Fruit fly (Drosophila melanogaster) whole organism, pupa: Measurements from ENCODE around the gene CG31704.

Experiments
- CG10348 ChIP-seq: fragments of 200-800 bp; sonication (Bioruptor generic); IDR thresholded peaks from 2 replicates; pipeline ENCODE4 v1.3.6; 2022; ENCODE audit warnings: missing biosample characterization, missing genetic modification characterization
- CG12605 ChIP-seq: fragments of 200-800 bp; sonication (Bioruptor generic); IDR thresholded peaks from 2 replicates; pipeline ENCODE4 v1.3.6; 2022; ENCODE audit warnings: missing biosample characterization, missing genetic modification characterization
- CG13204 ChIP-seq: fragments of 200-800 bp; sonication (Bioruptor generic); optimal IDR thresholded peaks from 2 replicates; lab custom pipeline; 2018; ENCODE audit warnings: missing biosample characterization, mild to moderate bottlenecking, missing genetic modification characterization, moderate library complexity
- CG14655 ChIP-seq: fragments of 200-800 bp; sonication (Bioruptor generic); optimal IDR thresholded peaks from 3 replicates; lab custom pipeline; 2017; ENCODE audit warnings: mild to moderate bottlenecking, missing biosample characterization, missing genetic modification reagents, missing genetic modification characterization
- CG15710 ChIP-seq: fragments of 200-800 bp; sonication (Bioruptor generic); optimal IDR thresholded peaks from 2 replicates; lab custom pipeline; 2018; ENCODE audit warnings: missing biosample characterization, mild to moderate bottlenecking, missing genetic modification characterization, moderate library complexity
- CG17806 ChIP-seq: fragments of 200-800 bp; sonication (Bioruptor generic); optimal IDR thresholded peaks from 2 replicates; lab custom pipeline; 2018; ENCODE audit warnings: missing biosample characterization, mild to moderate bottlenecking, missing genetic modification characterization, moderate library complexity
- CG32121 ChIP-seq: fragments of 200-800 bp; sonication (Bioruptor generic); IDR thresholded peaks from 2 replicates; pipeline ENCODE4 v1.3.6; 2022; ENCODE audit warnings: missing biosample characterization, missing genetic modification characterization
- CG34367 ChIP-seq: fragments of 200-800 bp; sonication (Bioruptor generic); optimal IDR thresholded peaks from 2 replicates; lab custom pipeline; 2018; ENCODE audit warnings: missing biosample characterization, mild to moderate bottlenecking, missing genetic modification characterization
- CG4496 ChIP-seq: fragments of 200-800 bp; sonication (Bioruptor generic); IDR thresholded peaks from 3 replicates; pipeline ENCODE4 v1.3.6; 2022; ENCODE audit warnings: missing biosample characterization, missing genetic modification characterization
- CG8159 ChIP-seq: fragments of 200-800 bp; sonication (Bioruptor generic); optimal IDR thresholded peaks from 3 replicates; lab custom pipeline; 2018; ENCODE audit warnings: missing biosample characterization, mild to moderate bottlenecking, missing genetic modification characterization, moderate library complexity
- CG8301 ChIP-seq: fragments of 200-800 bp; sonication (Bioruptor generic); optimal IDR thresholded peaks from 2 replicates; lab custom pipeline; 2018; ENCODE audit warnings: missing biosample characterization, mild to moderate bottlenecking, missing genetic modification characterization
- CG9948 ChIP-seq: fragments of 200-800 bp; sonication (Bioruptor generic); optimal IDR thresholded peaks from 2 replicates; lab custom pipeline; 2018; ENCODE audit warnings: missing biosample characterization, mild to moderate bottlenecking, missing genetic modification characterization, moderate library complexity
- D1 ChIP-seq: fragments of 200-800 bp; sonication (Bioruptor generic); optimal IDR thresholded peaks from 2 replicates; lab custom pipeline; 2018; ENCODE audit warnings: missing biosample characterization, mild to moderate bottlenecking, missing genetic modification characterization, moderate library complexity
- EcR ChIP-seq: fragments of 200-800 bp; sonication (Bioruptor generic); optimal IDR thresholded peaks from 3 replicates; lab custom pipeline; 2019; ENCODE audit warnings: missing biosample characterization, missing genetic modification characterization, mild to moderate bottlenecking, moderate library complexity, missing genetic modification reagents
- Ets98B ChIP-seq: fragments of 200-800 bp; sonication (Bioruptor generic); IDR thresholded peaks from 2 replicates; pipeline ENCODE4 v1.3.6; 2022; ENCODE audit warnings: missing biosample characterization, missing genetic modification characterization
- Pif1A ChIP-seq: fragments of 200-800 bp; sonication (Bioruptor generic); optimal IDR thresholded peaks from 3 replicates; lab custom pipeline; 2016; ENCODE audit warnings: missing biosample characterization, missing genetic modification characterization
- Pif1B ChIP-seq: fragments of 200-800 bp; sonication (Bioruptor generic); optimal IDR thresholded peaks from 3 replicates; lab custom pipeline; 2016; ENCODE audit warnings: missing biosample characterization, missing genetic modification characterization
- Snoo ChIP-seq: fragments of 200-800 bp; sonication (Bioruptor generic); optimal IDR thresholded peaks from 3 replicates; lab custom pipeline; 2017; ENCODE audit warnings: missing biosample characterization, mild to moderate bottlenecking, missing genetic modification characterization, inconsistent platforms
- fd96Ca ChIP-seq: fragments of 200-800 bp; sonication (Bioruptor generic); IDR thresholded peaks from 3 replicates; pipeline ENCODE4 v1.3.6; 2022; ENCODE audit warnings: missing biosample characterization, missing genetic modification characterization
- gl ChIP-seq: fragments of 200-800 bp; sonication (Bioruptor generic); optimal IDR thresholded peaks from 2 replicates; lab custom pipeline; 2018; ENCODE audit warnings: missing biosample characterization, mild to moderate bottlenecking, missing genetic modification characterization
- rn ChIP-seq: fragments of 200-800 bp; sonication (Bioruptor generic); IDR thresholded peaks from 2 replicates; pipeline ENCODE4 v1.3.6; 2022; ENCODE audit warnings: missing biosample characterization, missing genetic modification characterization

The CG31704 gene

dm6 chr2L:11840391-11840790 is at the start of gene CG31704:
Gene CG31704, plus strand, starts transcription at chr2L:11840691.
- TF ChIP-seq CG9948 (tag; lab: Kevin White, UChicago) = no peak
- TF ChIP-seq CG13204 (GFP tag; lab: Kevin White, UChicago) = no peak
- no peak for TF ChIP-seq CG4496 (GFP tag; lab: Robert Waterston, UW)
- TF ChIP-seq gl (tag; lab: Kevin White, UChicago) = no peak
- no peak for TF ChIP-seq CG14655
- no peak for TF ChIP-seq CG8159
- TF ChIP-seq CG15710 (tag; lab: Kevin White, UChicago) = no peak
- TF ChIP-seq rn (GFP tag; lab: Robert Waterston, UW) = no peak
- no peak for TF ChIP-seq fd96Ca
- TF ChIP-seq CG32121 (GFP tag; lab: Robert Waterston, UW) = no peak
- no peak for TF ChIP-seq D1 (tag; lab: Kevin White, UChicago)

- TF ChIP-seq D1 (tag; lab: Kevin White, UChicago) = no peak
- TF ChIP-seq CG32121 (GFP tag; lab: Robert Waterston, UW) = no peak
- TF ChIP-seq Snoo = no peak
- no peak for TF ChIP-seq CG8301
- TF ChIP-seq fd96Ca = no peak
- TF ChIP-seq EcR (GFP tag; lab: Kevin White, UChicago) = no peak
- TF ChIP-seq CG12605 (GFP tag; lab: Robert Waterston, UW) = no peak
- no peak for TF ChIP-seq CG9948 (tag; lab: Kevin White, UChicago)
- no peak for TF ChIP-seq CG17806 (tag; lab: Kevin White, UChicago)
- no peak for TF ChIP-seq CG10348 (GFP tag; lab: Robert Waterston, UW)
- TF ChIP-seq Ets98B (GFP tag; lab: Robert Waterston, UW) = no peak
- TF ChIP-seq CG13204 (GFP tag; lab: Kevin White, UChicago) = no peak
- no peak for TF ChIP-seq CG4496 (GFP tag; lab: Robert Waterston, UW)
- no peak for TF ChIP-seq gl (tag; lab: Kevin White, UChicago)
- no peak for TF ChIP-seq CG14655
- no peak for TF ChIP-seq Pif1A (GFP tag; lab: Kevin White, UChicago)
- TF ChIP-seq CG34367 = no peak
- no peak for TF ChIP-seq rn (GFP tag; lab: Robert Waterston, UW)
- TF ChIP-seq Pif1B (GFP tag; lab: Kevin White, UChicago) = no peak
Measured at dm6 chr2L:11792265-11792664, 48.2 kb upstream of the CG31704 start, which contains the start of gene Tsp33B. Gene Tsp33B, minus strand, starts transcription at chr2L:11792365.

dm6 chr2L:11793986-11794385 is 46.5 kb upstream of the CG31704 start, which contains the start of gene CG14937:
Gene CG14937, minus strand, starts transcription at chr2L:11794086.
- TF ChIP-seq CG32121 (GFP tag; lab: Robert Waterston, UW) (no peak), CG13204 (GFP tag; lab: Kevin White, UChicago) (no peak), CG17806 (tag; lab: Kevin White, UChicago) (no peak), Ets98B (GFP tag; lab: Robert Waterston, UW) (no peak), CG8159 (no peak), CG14655 (no peak), Snoo (no peak), D1 (tag; lab: Kevin White, UChicago) (no peak), Pif1B (GFP tag; lab: Kevin White, UChicago) (no peak), CG12605 (GFP tag; lab: Robert Waterston, UW) (no peak), CG34367 (no peak), rn (GFP tag; lab: Robert Waterston, UW) (no peak), CG9948 (tag; lab: Kevin White, UChicago) (no peak), gl (tag; lab: Kevin White, UChicago) (no peak), EcR (GFP tag; lab: Kevin White, UChicago) (no peak), fd96Ca (no peak), CG10348 (GFP tag; lab: Robert Waterston, UW) (no peak), CG8301 (no peak)
- TF ChIP-seq, all 21 proteins: peak for 0

- TF ChIP-seq EcR (GFP tag; lab: Kevin White, UChicago) (no peak), CG10348 (GFP tag; lab: Robert Waterston, UW) (no peak), CG32121 (GFP tag; lab: Robert Waterston, UW) (no peak), CG14655 (no peak), gl (tag; lab: Kevin White, UChicago) (no peak), CG12605 (GFP tag; lab: Robert Waterston, UW) (no peak), Pif1B (GFP tag; lab: Kevin White, UChicago) (no peak), rn (GFP tag; lab: Robert Waterston, UW) (no peak), CG8159 (no peak)
- TF ChIP-seq, all 21 proteins: peak for 0
Measured at dm6 chr2L:11797127-11797526, 43.4 kb upstream of the CG31704 start.

- TF ChIP-seq CG15710 (tag; lab: Kevin White, UChicago) (no peak), D1 (tag; lab: Kevin White, UChicago) (no peak), gl (tag; lab: Kevin White, UChicago) (no peak), CG14655 (peak; percentile 13), EcR (GFP tag; lab: Kevin White, UChicago) (no peak), CG9948 (tag; lab: Kevin White, UChicago) (no peak), CG34367 (no peak), Ets98B (GFP tag; lab: Robert Waterston, UW) (no peak), rn (GFP tag; lab: Robert Waterston, UW) (no peak), CG10348 (GFP tag; lab: Robert Waterston, UW) (no peak), fd96Ca (peak; percentile 22; the same call in 1 of the 3 replicates), CG17806 (tag; lab: Kevin White, UChicago) (no peak), Pif1B (GFP tag; lab: Kevin White, UChicago) (peak; percentile 13), CG12605 (GFP tag; lab: Robert Waterston, UW) (no peak), CG32121 (GFP tag; lab: Robert Waterston, UW) (0 out of 2 replicates have a peak, but pooled peaks have one; percentile 19), CG13204 (GFP tag; lab: Kevin White, UChicago) (peak; percentile 52), Snoo (no peak), Pif1A (GFP tag; lab: Kevin White, UChicago) (no peak), CG4496 (GFP tag; lab: Robert Waterston, UW) (peak; percentile 62; the same call in 2 of the 3 replicates), CG8301 (no peak), CG8159 (peak; percentile 2)
Measured at dm6 chr2L:11804228-11805044, 36.1 kb upstream of the CG31704 start.
